Fruit fly (Drosophila melanogaster) whole organism, embryonic: Measurements from ENCODE around the gene SoYb.
A peak's percentile ranks its signal among the peaks of the same experiment; 100 is the strongest.

Experiments used
- Adf1 ChIP-seq: fragments of 200-800 bp; sonication (Bioruptor generic); IDR thresholded peaks from 2 replicates; pipeline ENCODE4 v1.3.6; 2022; ENCODE audit warnings: missing biosample characterization, missing genetic modification characterization
- Asciz ChIP-seq: fragments of 200-800 bp; sonication (Bioruptor generic); optimal IDR thresholded peaks from 2 replicates; lab custom pipeline; 2017; ENCODE audit warnings: missing biosample characterization, mild to moderate bottlenecking, missing genetic modification characterization, missing genetic modification reagents
- Bteb2 ChIP-seq: fragments of 200-800 bp; sonication (Bioruptor generic); optimal IDR thresholded peaks from 2 replicates; lab custom pipeline; 2016; ENCODE audit warnings: missing biosample characterization, missing genetic modification characterization
- CG11398 ChIP-seq: fragments of 200-800 bp; sonication (Bioruptor generic); optimal IDR thresholded peaks from 2 replicates; lab custom pipeline; 2016; ENCODE audit warnings: missing biosample characterization, missing genetic modification characterization
- CG11504 ChIP-seq: fragments of 200-800 bp; sonication (Bioruptor generic); optimal IDR thresholded peaks from 3 replicates; lab custom pipeline; 2019; ENCODE audit warnings: missing biosample characterization, mild to moderate bottlenecking, missing genetic modification characterization, moderate library complexity
- CG17385 ChIP-seq: fragments of 200-800 bp; sonication (Bioruptor generic); optimal IDR thresholded peaks from 3 replicates; lab custom pipeline; 2018; ENCODE audit warnings: missing biosample characterization, mild to moderate bottlenecking, missing genetic modification characterization
- CG18599 ChIP-seq: fragments of 200-800 bp; sonication (Bioruptor generic); optimal IDR thresholded peaks from 3 replicates; lab custom pipeline; 2017; ENCODE audit warnings: missing biosample characterization, missing genetic modification characterization, mild to moderate bottlenecking, moderate library complexity, missing genetic modification reagents
- CG3065 ChIP-seq: fragments of 200-800 bp; sonication (Bioruptor generic); optimal IDR thresholded peaks from 2 replicates; lab custom pipeline; 2016; ENCODE audit warnings: missing biosample characterization, missing genetic modification characterization
- CG34376 ChIP-seq: fragments of 200-800 bp; sonication (Bioruptor generic); optimal IDR thresholded peaks from 2 replicates; lab custom pipeline; 2018; ENCODE audit warnings: missing biosample characterization, mild to moderate bottlenecking, missing genetic modification characterization
- CG3847 ChIP-seq: fragments of 200-800 bp; sonication (Bioruptor generic); IDR thresholded peaks from 2 replicates; pipeline ENCODE4 v1.3.6; 2022; ENCODE audit warnings: missing biosample characterization, missing genetic modification characterization
- CG42726 ChIP-seq: fragments of 200-800 bp; sonication (Bioruptor generic); IDR thresholded peaks from 2 replicates; pipeline ENCODE4 v1.3.6; 2022; ENCODE audit warnings: missing biosample characterization, missing genetic modification characterization; ENCODE audit not compliant: partially characterized antibody
- CG4328 ChIP-seq: fragments of 200-800 bp; sonication (Bioruptor generic); optimal IDR thresholded peaks from 3 replicates; lab custom pipeline; 2017; ENCODE audit warnings: missing biosample characterization, missing genetic modification reagents, missing genetic modification characterization
- CG8359 ChIP-seq: fragments of 200-800 bp; sonication (Bioruptor generic); optimal IDR thresholded peaks from 2 replicates; lab custom pipeline; 2017; ENCODE audit warnings: missing biosample characterization, mild to moderate bottlenecking, missing genetic modification characterization, borderline replicate concordance
- CG9727 ChIP-seq: fragments of 200-800 bp; sonication (Bioruptor generic); optimal IDR thresholded peaks from 3 replicates; lab custom pipeline; 2017; ENCODE audit warnings: missing biosample characterization, mild to moderate bottlenecking, missing genetic modification characterization
- CG9932 ChIP-seq: fragments of 200-800 bp; sonication (Bioruptor generic); IDR thresholded peaks from 2 replicates; pipeline ENCODE4 v1.3.6; 2022; ENCODE audit warnings: missing biosample characterization, missing genetic modification characterization
- Dbx ChIP-seq: fragments of 200-800 bp; sonication (Bioruptor generic); IDR thresholded peaks from 3 replicates; pipeline ENCODE4 v1.3.6; 2022; ENCODE audit warnings: missing biosample characterization, missing genetic modification characterization
- Doc3 ChIP-seq: fragments of 200-800 bp; sonication (Bioruptor generic); IDR thresholded peaks from 3 replicates; pipeline ENCODE4 v1.3.6; 2022; ENCODE audit warnings: missing biosample characterization, missing genetic modification characterization; ENCODE audit not compliant: partially characterized antibody
- Ets65A ChIP-seq: fragments of 200-800 bp; sonication (Bioruptor generic); peaks from one replicate; lab custom pipeline; 2016; ENCODE audit warnings: missing biosample characterization, missing genetic modification characterization
- HmgD ChIP-seq: fragments of 200-800 bp; sonication (Bioruptor generic); optimal IDR thresholded peaks from 3 replicates; lab custom pipeline; 2016; ENCODE audit warnings: missing biosample characterization, missing genetic modification characterization
- Hr78 ChIP-seq, 2 experiments: fragments of 200-800 bp in 1 of 2; fragments of >200 bp in 1 of 2; sonication (Bioruptor generic) in 1 of 2; optimal IDR thresholded peaks; 2 replicates each; lab custom pipeline; 2017 to 2019; ENCODE audit warnings: missing biosample characterization in 2 of 2, missing genetic modification characterization in 2 of 2, mild to moderate bottlenecking in 1 of 2, moderate library complexity in 1 of 2
- Kr ChIP-seq: fragments of 200-800 bp; sonication (Bioruptor generic); optimal IDR thresholded peaks from 2 replicates; lab custom pipeline; 2017; ENCODE audit warnings: missing biosample characterization, mild to moderate bottlenecking, missing genetic modification characterization
- Lhr ChIP-seq: fragments of 200-800 bp; sonication (Bioruptor generic); optimal IDR thresholded peaks from 3 replicates; lab custom pipeline; 2017; ENCODE audit warnings: mild to moderate bottlenecking, missing biosample characterization, missing genetic modification reagents, missing genetic modification characterization
- MBD-R2 ChIP-seq: fragments of 200-800 bp; sonication (Bioruptor generic); IDR thresholded peaks from 2 replicates; pipeline ENCODE4 v1.3.6; 2022; ENCODE audit warnings: missing biosample characterization, missing genetic modification characterization
- Max ChIP-seq: fragments of 200-800 bp; sonication (Bioruptor generic); optimal IDR thresholded peaks from 2 replicates; lab custom pipeline; 2016; ENCODE audit warnings: missing biosample characterization, mild to moderate bottlenecking, missing genetic modification characterization
- Oaz ChIP-seq: fragments of 200-800 bp; sonication (Bioruptor generic); IDR thresholded peaks from 2 replicates; pipeline ENCODE4 v1.3.6; 2022; ENCODE audit warnings: missing biosample characterization, missing genetic modification characterization
- Poxn ChIP-seq: fragments of 200-800 bp; sonication (Bioruptor generic); IDR thresholded peaks from 2 replicates; pipeline ENCODE4 v1.3.6; 2022; ENCODE audit warnings: missing biosample characterization, missing genetic modification characterization
- Ptx1 ChIP-seq: fragments of 200-800 bp; sonication (Bioruptor generic); IDR thresholded peaks from 2 replicates; pipeline ENCODE4 v1.3.6; 2022; ENCODE audit warnings: missing biosample characterization, missing genetic modification characterization
- Six4 ChIP-seq: fragments of 200-800 bp; sonication (Bioruptor generic); optimal IDR thresholded peaks from 2 replicates; lab custom pipeline; 2016; ENCODE audit warnings: missing biosample characterization, missing genetic modification characterization
- Sox100B ChIP-seq: fragments of 200-800 bp; sonication (Bioruptor generic); optimal IDR thresholded peaks from 3 replicates; lab custom pipeline; 2018; ENCODE audit warnings: missing biosample characterization, mild to moderate bottlenecking, missing genetic modification characterization
- bigmax ChIP-seq: fragments of 200-800 bp; sonication (Bioruptor generic); optimal IDR thresholded peaks from 2 replicates; lab custom pipeline; 2018; ENCODE audit warnings: missing biosample characterization, mild to moderate bottlenecking, missing genetic modification characterization
- crc ChIP-seq: fragments of 200-800 bp; sonication (Bioruptor generic); optimal IDR thresholded peaks from 2 replicates; lab custom pipeline; 2016; ENCODE audit warnings: missing biosample characterization, missing genetic modification characterization
- dpn ChIP-seq, 2 experiments: fragments of 200-800 bp; sonication (Bioruptor generic); optimal IDR thresholded peaks; 3 replicates each; lab custom pipeline; 2016; ENCODE audit warnings: missing biosample characterization in 2 of 2, missing genetic modification characterization in 2 of 2
- dysf ChIP-seq: fragments of 200-800 bp; sonication (Bioruptor generic); IDR thresholded peaks from 3 replicates; pipeline ENCODE4 v1.3.6; 2022; ENCODE audit warnings: missing biosample characterization, missing genetic modification characterization
- en ChIP-seq: fragments of 200-800 bp; sonication (Bioruptor generic); optimal IDR thresholded peaks from 2 replicates; lab custom pipeline; 2016; ENCODE audit warnings: missing biosample characterization, missing genetic modification characterization
- gcm2 ChIP-seq: fragments of 200-800 bp; sonication (Bioruptor generic); optimal IDR thresholded peaks from 2 replicates; lab custom pipeline; 2016; ENCODE audit warnings: missing biosample characterization, missing genetic modification characterization
- inv ChIP-seq: fragments of 200-800 bp; sonication (Bioruptor generic); IDR thresholded peaks from 2 replicates; pipeline ENCODE4 v1.3.6; 2022; ENCODE audit warnings: missing biosample characterization, missing genetic modification characterization; ENCODE audit not compliant: partially characterized antibody
- kah ChIP-seq: fragments of 200-800 bp; sonication (Bioruptor generic); optimal IDR thresholded peaks from 2 replicates; lab custom pipeline; 2018; ENCODE audit warnings: missing biosample characterization, mild to moderate bottlenecking, missing genetic modification characterization
- ken ChIP-seq: fragments of 200-800 bp; sonication (Bioruptor generic); IDR thresholded peaks from 3 replicates; pipeline ENCODE4 v1.3.6; 2022; ENCODE audit warnings: missing biosample characterization, missing genetic modification characterization
- lilli ChIP-seq: fragments of 200-800 bp; sonication (Bioruptor generic); optimal IDR thresholded peaks from 3 replicates; lab custom pipeline; 2016; ENCODE audit warnings: missing biosample characterization, missing genetic modification characterization
- nerfin-2 ChIP-seq: fragments of 200-800 bp; sonication (Bioruptor generic); IDR thresholded peaks from 2 replicates; pipeline ENCODE4 v1.3.6; 2022; ENCODE audit warnings: missing biosample characterization, missing genetic modification characterization; ENCODE audit not compliant: partially characterized antibody
- odd ChIP-seq: fragments of 200-800 bp; sonication (Bioruptor generic); optimal IDR thresholded peaks from 2 replicates; lab custom pipeline; 2017; ENCODE audit warnings: missing biosample characterization, mild to moderate bottlenecking, missing genetic modification characterization
- pfk ChIP-seq: fragments of 200-800 bp; sonication (Bioruptor generic); optimal IDR thresholded peaks from 2 replicates; lab custom pipeline; 2018; ENCODE audit warnings: missing biosample characterization, mild to moderate bottlenecking, missing genetic modification characterization, moderate library complexity
- pho ChIP-seq: fragments of 200-800 bp; sonication (Bioruptor generic); optimal IDR thresholded peaks from 2 replicates; lab custom pipeline; 2016; ENCODE audit warnings: missing biosample characterization, missing genetic modification characterization
- rib ChIP-seq: fragments of 200-800 bp; sonication (Bioruptor generic); IDR thresholded peaks from 2 replicates; pipeline ENCODE4 v1.3.6; 2022; ENCODE audit warnings: missing biosample characterization, missing genetic modification characterization
- shn ChIP-seq: fragments of 200-800 bp; sonication (Bioruptor generic); optimal IDR thresholded peaks from 3 replicates; lab custom pipeline; 2016; ENCODE audit warnings: missing biosample characterization, missing genetic modification characterization
- slbo ChIP-seq: fragments of 200-800 bp; sonication (Bioruptor generic); IDR thresholded peaks from 2 replicates; pipeline ENCODE4 v1.3.6; 2022; ENCODE audit warnings: missing biosample characterization, missing genetic modification characterization
- sr ChIP-seq: fragments of 200-800 bp; sonication (Bioruptor generic); IDR thresholded peaks from 3 replicates; pipeline ENCODE4 v1.3.6; 2022; ENCODE audit warnings: missing biosample characterization, missing genetic modification characterization
- stwl ChIP-seq: fragments of 200-800 bp; sonication (Bioruptor generic); optimal IDR thresholded peaks from 3 replicates; lab custom pipeline; 2018; ENCODE audit warnings: missing biosample characterization, mild to moderate bottlenecking, missing genetic modification characterization, moderate library complexity
- tup ChIP-seq: fragments of 200-800 bp; sonication (Bioruptor generic); optimal IDR thresholded peaks from 2 replicates; lab custom pipeline; 2016; ENCODE audit warnings: missing biosample characterization, mild to moderate bottlenecking, missing genetic modification characterization, moderate library complexity
- wor ChIP-seq: fragments of 200-800 bp; sonication (Bioruptor generic); IDR thresholded peaks from 2 replicates; pipeline ENCODE4 v1.3.6; 2022; ENCODE audit warnings: missing biosample characterization, missing genetic modification characterization

SoYb gene

dm6 chr2L:9956993-9957652 is 45.4 kb downstream of the SoYb start, which contains the start of the genes CG4658 and CG5846 (continued):
- peak; percentile 87 for TF ChIP-seq Asciz (GFP tag; lab: Kevin White, UChicago)
- peak; percentile 94 for TF ChIP-seq Six4
- peak; percentile 95 for TF ChIP-seq slbo (GFP tag; lab: Robert Waterston, UW)
- peak; percentile 67 for TF ChIP-seq CG8359 (GFP tag; lab: Kevin White, UChicago)
- peak; percentile 94 for TF ChIP-seq lilli (GFP tag; lab: Kevin White, UChicago)
- TF ChIP-seq CG9932, result peak; percentile 90
- TF ChIP-seq HmgD (GFP tag; lab: Kevin White, UChicago), result peak; percentile 23
- peak; percentile 95 for TF ChIP-seq dysf
- peak; percentile 80 for TF ChIP-seq Lhr (GFP tag; lab: Kevin White, UChicago)
- peak; percentile 25 for TF ChIP-seq gcm2
- peak; percentile 70 for TF ChIP-seq CG34376 (GFP tag; lab: Kevin White, UChicago)
- TF ChIP-seq CG9727, result peak; percentile 95
- TF ChIP-seq Doc3 (GFP tag; lab: Robert Waterston, UW), result no peak
- TF ChIP-seq bigmax (GFP tag; lab: Kevin White, UChicago), result peak; percentile 22
- TF ChIP-seq Poxn (GFP tag; lab: Robert Waterston, UW), result peak; percentile 62
- TF ChIP-seq CG3847, result peak; percentile 85
- peak; percentile 92 for TF ChIP-seq MBD-R2
- peak; percentile 86 for TF ChIP-seq rib (GFP tag; lab: Robert Waterston, UW)
- peak; percentile 90 for TF ChIP-seq wor (GFP tag; lab: Robert Waterston, UW)
- TF ChIP-seq odd (GFP tag; lab: Kevin White, UChicago), result peak; percentile 89
- TF ChIP-seq tup (GFP tag; lab: Kevin White, UChicago), result peak; percentile 60
- TF ChIP-seq stwl, result peak; percentile 64
- peak; percentile 94 for TF ChIP-seq Bteb2 (GFP tag; lab: Kevin White, UChicago)
- peak; percentile 90 for TF ChIP-seq Max (GFP tag; lab: Kevin White, UChicago)
- no peak for TF ChIP-seq pfk (GFP tag; lab: Kevin White, UChicago)
- TF ChIP-seq dpn (GFP tag; optimal IDR thresholded peaks at IDR 0.05; lab: Kevin White, UChicago), result peak; percentile 81 to 95
- TF ChIP-seq crc, result peak; percentile 26
- TF ChIP-seq CG17385 (GFP tag; lab: Kevin White, UChicago), result peak; percentile 88
- TF ChIP-seq kah (GFP tag; lab: Kevin White, UChicago), result peak; percentile 77
- peak; percentile 91 for TF ChIP-seq Sox100B (GFP tag; lab: Kevin White, UChicago)
- peak; percentile 78 for TF ChIP-seq CG11398 (GFP tag; lab: Kevin White, UChicago)
- no peak for TF ChIP-seq CG42726 (GFP tag; lab: Robert Waterston, UW)
- peak; percentile 98 for TF ChIP-seq Ptx1 (GFP tag; lab: Robert Waterston, UW)
- peak; percentile 94 for TF ChIP-seq Dbx (GFP tag; lab: Robert Waterston, UW)
- TF ChIP-seq Hr78 (GFP tag; optimal IDR thresholded peaks at IDR 0.05; lab: Kevin White, UChicago), result peak in 1 of 2 experiments; percentile 79
- TF ChIP-seq inv (GFP tag; lab: Robert Waterston, UW), result no peak
- peak; percentile 91 for TF ChIP-seq CG18599 (GFP tag; lab: Kevin White, UChicago)
- TF ChIP-seq sr, result peak; percentile 44; the same call in 1 of the 3 replicates
- peak; percentile 13 for TF ChIP-seq en (GFP tag; lab: Kevin White, UChicago)
- TF ChIP-seq ken (GFP tag; lab: Robert Waterston, UW), result peak; percentile 83
- peak; percentile 68 for TF ChIP-seq CG4328 (GFP tag; lab: Kevin White, UChicago)
- no peak for TF ChIP-seq nerfin-2 (GFP tag; lab: Robert Waterston, UW)
- TF ChIP-seq Oaz (GFP tag; lab: Robert Waterston, UW), result peak; percentile 83
- TF ChIP-seq Adf1, result peak; percentile 77
- TF ChIP-seq Ets65A, result peak; percentile 89
- TF ChIP-seq pho (GFP tag; lab: Kevin White, UChicago), result peak; percentile 89
- no peak for TF ChIP-seq Kr (GFP tag; lab: Kevin White, UChicago)
- peak; percentile 94 for TF ChIP-seq CG11504 (tag; lab: Kevin White, UChicago)
- TF ChIP-seq CG3065 (GFP tag; lab: Kevin White, UChicago), result peak; percentile 89
- TF ChIP-seq shn (GFP tag; lab: Kevin White, UChicago), result peak; percentile 79
